Worm (Caenorhabditis elegans) whole organism, young adult: ENCODE results near the gene C06E4.5.

ENCODE experiments used
- B0019.2 ChIP-seq: fragments of 200-800 bp; sonication (Bioruptor generic); conservative IDR thresholded peaks from 2 replicates; pipeline ENCODE4 v1.3.6; 2022; ENCODE audit warnings: missing genetic modification reagents, missing genetic modification characterization, missing compliant biosample characterization
- B0261.1 ChIP-seq: sonication (generic microtip); optimal IDR thresholded peaks from 2 replicates; lab custom pipeline; 2016; ENCODE audit warnings: mild to moderate bottlenecking, missing genetic modification characterization, moderate library complexity, missing compliant biosample characterization
- B0336.3 ChIP-seq: fragments of 200-800 bp; sonication (Bioruptor generic); IDR thresholded peaks from 2 replicates; pipeline ENCODE4 v1.3.6; 2022; ENCODE audit warnings: missing genetic modification characterization, missing compliant biosample characterization
- C06A6.2 ChIP-seq: fragments of 200-800 bp; sonication (Bioruptor generic); conservative IDR thresholded peaks from 2 replicates; pipeline ENCODE4 v1.3.6; 2022; ENCODE audit warnings: missing genetic modification characterization, missing compliant biosample characterization
- C17E4.6 ChIP-seq: fragments of 200-800 bp; sonication (Bioruptor generic); IDR thresholded peaks from 2 replicates; pipeline ENCODE4 v1.3.6; 2022; ENCODE audit warnings: missing genetic modification reagents, missing genetic modification characterization, missing compliant biosample characterization
- F33H1.4 ChIP-seq: fragments of 200-800 bp; sonication (Bioruptor generic); IDR thresholded peaks from 2 replicates; pipeline ENCODE4 v1.3.6; 2022; ENCODE audit warnings: missing genetic modification reagents, missing genetic modification characterization, missing compliant biosample characterization
- F49E8.2 ChIP-seq: sonication (generic microtip); optimal IDR thresholded peaks from 3 replicates; lab custom pipeline; 2017; ENCODE audit warnings: missing genetic modification characterization, mild to moderate bottlenecking, missing compliant biosample characterization, antibody characterized with exemption, moderate library complexity; ENCODE audit not compliant: insufficient read depth
- F52B5.7 ChIP-seq: sonication (generic microtip); optimal IDR thresholded peaks from 2 replicates; lab custom pipeline; 2016; ENCODE audit warnings: mild to moderate bottlenecking, missing genetic modification characterization, missing compliant biosample characterization
- F55B11.4 ChIP-seq: sonication (generic microtip); optimal IDR thresholded peaks from 2 replicates; lab custom pipeline; 2016; ENCODE audit warnings: missing compliant biosample characterization, missing genetic modification characterization, borderline replicate concordance; ENCODE audit not compliant: insufficient read depth
- K11D2.4 ChIP-seq: fragments of 200-800 bp; sonication (Bioruptor generic); IDR thresholded peaks from 2 replicates; pipeline ENCODE4 v1.3.6; 2022; ENCODE audit warnings: missing genetic modification reagents, missing genetic modification characterization, missing compliant biosample characterization
- Y67H2A.10 ChIP-seq: fragments of 200-800 bp; sonication (Bioruptor generic); conservative IDR thresholded peaks from 2 replicates; pipeline ENCODE4 v1.3.6; 2022; ENCODE audit warnings: missing genetic modification reagents, missing genetic modification characterization, missing compliant biosample characterization
- Y79H2A.3 ChIP-seq: fragments of 200-800 bp; sonication (Bioruptor generic); conservative IDR thresholded peaks from 2 replicates; pipeline ENCODE4 v1.3.6; 2022; ENCODE audit warnings: missing genetic modification reagents, missing genetic modification characterization, missing compliant biosample characterization
- atf-7 ChIP-seq: sonication (generic microtip); optimal IDR thresholded peaks from 2 replicates; lab custom pipeline; 2017; ENCODE audit warnings: mild to moderate bottlenecking, missing genetic modification characterization, missing compliant biosample characterization
- ceh-27 ChIP-seq: fragments of 200-800 bp; sonication (Bioruptor generic); optimal IDR thresholded peaks from 2 replicates; lab custom pipeline; 2018; ENCODE audit warnings: mild to moderate bottlenecking, missing genetic modification characterization, moderate library complexity, missing compliant biosample characterization
- ceh-40 ChIP-seq: fragments of 200-800 bp; sonication (Bioruptor generic); IDR thresholded peaks from 2 replicates; pipeline ENCODE4 v1.3.6; 2022; ENCODE audit warnings: missing genetic modification characterization, missing compliant biosample characterization
- die-1 ChIP-seq: sonication (generic microtip); optimal IDR thresholded peaks from 2 replicates; lab custom pipeline; 2016; ENCODE audit warnings: missing genotype, mild to moderate bottlenecking, missing genetic modification characterization, missing compliant biosample characterization
- dox-1 ChIP-seq: fragments of 200-800 bp; sonication (Bioruptor generic); IDR thresholded peaks from 2 replicates; pipeline ENCODE4 v1.3.6; 2022; ENCODE audit warnings: missing genetic modification reagents, missing genetic modification characterization, missing compliant biosample characterization
- dpff-1 ChIP-seq: sonication (generic microtip); optimal IDR thresholded peaks from 2 replicates; lab custom pipeline; 2017; ENCODE audit warnings: mild to moderate bottlenecking, missing genetic modification characterization, missing compliant biosample characterization
- efl-1 ChIP-seq: fragments of 150-350 bp; optimal IDR thresholded peaks from 2 replicates; lab custom pipeline; 2014; ENCODE audit warnings: missing biosample characterization, missing genetic modification reagents, missing genetic modification characterization
- egrh-3 ChIP-seq: fragments of 200-800 bp; sonication (Bioruptor generic); IDR thresholded peaks from 2 replicates; pipeline ENCODE4 v1.3.6; 2022; ENCODE audit warnings: missing genetic modification reagents, missing genetic modification characterization, missing compliant biosample characterization
- fkh-3 ChIP-seq: sonication (generic microtip); optimal IDR thresholded peaks from 2 replicates; lab custom pipeline; 2016; ENCODE audit warnings: mild to moderate bottlenecking, missing genetic modification characterization, missing compliant biosample characterization
- hrde-1 ChIP-seq: sonication (generic microtip); optimal IDR thresholded peaks from 2 replicates; lab custom pipeline; 2016; ENCODE audit warnings: missing genetic modification characterization, mild to moderate bottlenecking, missing compliant biosample characterization, moderate library complexity, missing genotype, missing genetic modification reagents, borderline replicate concordance
- hsf-1 ChIP-seq: fragments of 200-800 bp; sonication (Bioruptor generic); IDR thresholded peaks from 2 replicates; pipeline ENCODE4 v1.3.6; 2022; ENCODE audit warnings: missing genetic modification reagents, missing genetic modification characterization, missing compliant biosample characterization
- lag-1 ChIP-seq: fragments of 200-800 bp; sonication (Bioruptor generic); IDR thresholded peaks from 2 replicates; pipeline ENCODE4 v1.3.6; 2022; ENCODE audit warnings: missing genetic modification reagents, missing genetic modification characterization, missing compliant biosample characterization
- lin-26 ChIP-seq: fragments of 200-800 bp; sonication (Bioruptor generic); IDR thresholded peaks from 2 replicates; pipeline ENCODE4 v1.3.6; 2022; ENCODE audit warnings: missing genetic modification reagents, missing genetic modification characterization, missing compliant biosample characterization
- lin-35 ChIP-seq, 3 experiments: fragments of 150-350 bp in 2 of 3; sonication (generic microtip) in 1 of 3; optimal IDR thresholded peaks; 2 replicates each; lab custom pipeline; 2014 to 2018; ENCODE audit warnings: missing biosample characterization in 3 of 3, missing genetic modification characterization in 3 of 3, missing genetic modification reagents in 3 of 3
- lir-1 ChIP-seq: fragments of 200-800 bp; sonication (Bioruptor generic); conservative IDR thresholded peaks from 2 replicates; pipeline ENCODE4 v1.3.6; 2022; ENCODE audit warnings: missing genetic modification reagents, missing genetic modification characterization, missing compliant biosample characterization
- lsl-1 ChIP-seq: fragments of 200-800 bp; sonication (Bioruptor generic); optimal IDR thresholded peaks from 2 replicates; lab custom pipeline; 2018; ENCODE audit warnings: mild to moderate bottlenecking, missing genetic modification characterization, moderate library complexity, missing compliant biosample characterization
- madf-6 ChIP-seq: fragments of 200-800 bp; sonication (Bioruptor generic); IDR thresholded peaks from 2 replicates; pipeline ENCODE4 v1.3.6; 2022; ENCODE audit warnings: missing genetic modification reagents, missing genetic modification characterization, missing compliant biosample characterization
- mel-28 ChIP-seq: sonication (generic microtip); optimal IDR thresholded peaks from 2 replicates; lab custom pipeline; 2016; ENCODE audit warnings: borderline replicate concordance, mild to moderate bottlenecking, missing genetic modification characterization, missing compliant biosample characterization
- nhr-80 ChIP-seq: sonication (generic microtip); optimal IDR thresholded peaks from 2 replicates; lab custom pipeline; 2016; ENCODE audit warnings: missing genetic modification characterization, missing compliant biosample characterization
- rcor-1 ChIP-seq: fragments of 200-800 bp; sonication (Bioruptor generic); IDR thresholded peaks from 2 replicates; pipeline ENCODE4 v1.3.6; 2022; ENCODE audit warnings: missing genetic modification reagents, missing genetic modification characterization, missing compliant biosample characterization
- rpc-1 ChIP-seq, 2 experiments: fragments of 150-350 bp in 1 of 2; sonication (generic microtip) in 1 of 2; optimal IDR thresholded peaks; 2 replicates each; lab custom pipeline; 2014 to 2018; ENCODE audit warnings: missing biosample characterization in 1 of 2, missing genetic modification characterization in 1 of 2, missing genetic modification reagents in 1 of 2, missing genotype in 1 of 2
- sdz-38 ChIP-seq: sonication (generic microtip); optimal IDR thresholded peaks from 2 replicates; lab custom pipeline; 2016; ENCODE audit warnings: missing genotype, missing genetic modification characterization, missing compliant biosample characterization
- tlf-1 ChIP-seq: fragments of 200-800 bp; sonication (Bioruptor generic); optimal IDR thresholded peaks from 2 replicates; lab custom pipeline; 2018; ENCODE audit warnings: mild to moderate bottlenecking, missing genetic modification characterization, missing compliant biosample characterization
- zim-3 ChIP-seq: sonication (generic microtip); optimal IDR thresholded peaks from 2 replicates; lab custom pipeline; 2017; ENCODE audit warnings: mild to moderate bottlenecking, missing genetic modification characterization, moderate library complexity, missing compliant biosample characterization
- ztf-28 ChIP-seq: fragments of 200-800 bp; sonication (Bioruptor generic); IDR thresholded peaks from 2 replicates; pipeline ENCODE4 v1.3.6; 2022; ENCODE audit warnings: missing genetic modification reagents, missing genetic modification characterization, missing compliant biosample characterization

The C06E4.5 gene

DNA sequence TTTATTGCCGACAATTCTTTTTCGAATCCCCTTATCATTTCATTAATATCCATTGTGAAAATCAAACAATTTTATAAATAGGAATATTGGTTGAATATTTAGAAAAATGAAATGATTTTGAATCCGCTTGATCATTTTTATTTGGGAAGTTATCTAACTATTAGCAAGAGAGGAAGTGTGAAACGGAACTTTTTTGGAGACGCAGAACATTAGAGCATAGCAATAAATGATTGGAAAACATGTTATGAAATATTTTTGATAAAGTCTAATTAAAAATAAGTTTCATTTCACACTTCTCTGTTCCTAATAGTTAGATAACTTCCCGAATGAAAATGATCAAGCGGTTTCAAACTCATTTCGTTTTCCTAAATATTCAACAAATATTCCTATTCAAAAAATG, 32.7 kb downstream of the C06E4.5 start, which contains the start of gene F42C5.3:
Gene F42C5.3, minus strand, starts transcription at position 101 of the 400 bp plus-strand sequence.
- no peak for TF ChIP-seq zim-3 (tag; lab: Kevin White, UChicago)
- no peak for TF ChIP-seq sdz-38 (tag; lab: Kevin White, UChicago)
- no peak for TF ChIP-seq F33H1.4 (GFP tag; lab: Robert Waterston, UW)
- TF ChIP-seq hrde-1 (tag; lab: Kevin White, UChicago), result no peak
- TF ChIP-seq mel-28 (tag; lab: Kevin White, UChicago), result no peak
- no peak for TF ChIP-seq egrh-3 (GFP tag; lab: Robert Waterston, UW)
- TF ChIP-seq F52B5.7 (tag; lab: Kevin White, UChicago), result no peak
- no peak for TF ChIP-seq K11D2.4
- no peak for TF ChIP-seq fkh-3
- TF ChIP-seq lsl-1 (GFP tag; lab: Kevin White, UChicago), result no peak
- TF ChIP-seq tlf-1 (GFP tag; lab: Kevin White, UChicago), result no peak
- no peak for TF ChIP-seq atf-7 (tag; lab: Kevin White, UChicago)
- no peak for TF ChIP-seq ceh-40 (GFP tag; lab: Robert Waterston, UW)
- TF ChIP-seq B0261.1, result no peak
- TF ChIP-seq C06A6.2, result no peak
- no peak for TF ChIP-seq dpff-1 (tag; lab: Kevin White, UChicago)
- no peak for TF ChIP-seq madf-6

DNA sequence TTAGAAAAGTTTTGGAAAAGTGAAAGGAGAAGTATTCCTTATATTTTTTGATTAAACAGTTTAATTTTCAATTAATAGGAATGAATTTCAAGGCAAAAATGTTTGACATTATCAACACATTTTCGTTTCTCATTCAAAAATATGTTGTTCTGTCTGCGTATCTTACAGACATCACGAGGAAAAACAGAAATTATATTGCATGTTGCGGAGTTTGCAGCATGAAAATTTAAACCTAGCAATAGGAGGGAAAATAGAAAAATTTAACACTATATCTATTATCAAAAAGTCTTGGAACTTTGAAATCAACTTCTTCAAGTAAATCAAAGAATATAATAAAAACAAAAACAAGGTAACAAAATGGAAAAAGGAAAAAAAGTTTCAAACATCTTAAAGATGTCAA, 36.3 kb downstream of the C06E4.5 start:
- TF ChIP-seq die-1 (tag; lab: Kevin White, UChicago) (no peak), lin-26 (GFP tag; lab: Robert Waterston, UW) (no peak)

DNA sequence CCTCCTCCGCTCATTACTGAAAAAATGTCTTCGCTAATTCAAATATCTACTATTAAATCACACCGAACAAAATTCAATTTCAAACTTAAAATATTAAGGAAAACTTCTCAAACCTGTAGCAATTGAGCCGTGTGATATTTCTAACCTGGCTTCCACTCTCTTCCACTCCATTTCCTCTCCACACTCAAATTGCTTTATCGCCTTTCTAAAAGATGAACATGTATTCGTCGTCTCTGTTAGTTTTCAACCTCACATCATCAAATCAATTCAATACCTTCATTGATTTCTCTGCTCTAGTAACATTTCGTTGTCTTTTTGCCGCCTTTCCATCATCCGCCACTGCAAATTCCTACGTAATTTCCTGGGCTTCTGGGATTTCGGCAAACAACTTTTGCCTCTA, 37.2 kb downstream of the C06E4.5 start, which contains the start of gene F42C5.4:
Gene F42C5.4, minus strand, starts transcription at position 171 of the 400 bp plus-strand sequence.
- TF ChIP-seq F52B5.7 (tag; lab: Kevin White, UChicago) (no peak), lir-1 (GFP tag; lab: Robert Waterston, UW) (no peak), sdz-38 (tag; lab: Kevin White, UChicago) (no peak), rcor-1 (no peak), lin-35 (GFP tag; optimal IDR thresholded peaks at IDR 0.05; lab: Kevin White, UChicago) (no peak), ztf-28 (no peak), efl-1 (GFP tag; lab: Kevin White, UChicago) (no peak), dox-1 (GFP tag; lab: Robert Waterston, UW) (no peak), C17E4.6 (GFP tag; lab: Robert Waterston, UW) (no peak), nhr-80 (tag; lab: Kevin White, UChicago) (no peak), lag-1 (GFP tag; lab: Robert Waterston, UW) (no peak), ceh-27 (no peak), B0336.3 (GFP tag; lab: Robert Waterston, UW) (no peak), rpc-1 (optimal IDR thresholded peaks at IDR 0.05; lab: Kevin White, UChicago) (no peak), rpc-1 (tag; optimal IDR thresholded peaks at IDR 0.05; lab: Kevin White, UChicago) (no peak), hsf-1 (GFP tag; lab: Robert Waterston, UW) (no peak), Y79H2A.3 (GFP tag; lab: Robert Waterston, UW) (no peak), F49E8.2 (tag; lab: Kevin White, UChicago) (no peak), Y67H2A.10 (no peak), B0019.2 (GFP tag; lab: Robert Waterston, UW) (no peak), F55B11.4 (tag; lab: Kevin White, UChicago) (no peak)
- TF ChIP-seq, all 124 proteins: peak for 0
